Worm (Caenorhabditis elegans): ENCODE measurements around the gene lin-29.

Gene lin-29

ce11 chrII:11915770-11916554 lies 19.2 kb downstream of the lin-29 start, which contains the start of the genes vps-15 and hmg-12:
Gene vps-15, minus strand, starts transcription at chrII:11915852.
Gene hmg-12, plus strand, starts transcription at chrII:11916513.
- no peak for TF ChIP-seq nhr-12 (tag; optimal IDR thresholded peaks at IDR 0.05)
- peak; percentile 87 for TF ChIP-seq lsy-2 (tag; optimal IDR thresholded peaks at IDR 0.05)
- TF ChIP-seq pha-4 (tag; optimal IDR thresholded peaks at IDR 0.05), result no peak

- TF ChIP-seq cnd-1 (tag; optimal IDR thresholded peaks at IDR 0.05), result no peak
These were observed 20.8 kb downstream of the lin-29 start, which contains the start of gene ZK930.7 for ce11 chrII:11914304-11914703. Gene ZK930.7, plus strand, starts transcription at chrII:11914604.

- TF ChIP-seq nhr-76 (tag; optimal IDR thresholded peaks at IDR 0.05), result no peak
- TF ChIP-seq elt-3 (tag; optimal IDR thresholded peaks at IDR 0.05), result no peak
- no peak for TF ChIP-seq blmp-1 (tag; optimal IDR thresholded peaks at IDR 0.05)
- no peak for TF ChIP-seq nhr-28 (tag; optimal IDR thresholded peaks at IDR 0.05)
- TF ChIP-seq lin-32 (GFP tag; optimal IDR thresholded peaks at IDR 0.05), result no peak
- TF ChIP-seq sptf-1 (tag; optimal IDR thresholded peaks at IDR 0.05), result no peak
- TF ChIP-seq unc-39 (tag; optimal IDR thresholded peaks at IDR 0.05), result no peak
- no peak for TF ChIP-seq pha-4 (tag; optimal IDR thresholded peaks at IDR 0.05)
- no peak for TF ChIP-seq lsy-2 (tag; optimal IDR thresholded peaks at IDR 0.05)
- TF ChIP-seq hlh-1 (tag; optimal IDR thresholded peaks at IDR 0.05), result no peak
- TF ChIP-seq snpc-4 (tag; optimal IDR thresholded peaks at IDR 0.05), result no peak
- no peak for TF ChIP-seq cnd-1 (tag; optimal IDR thresholded peaks at IDR 0.05)
- no peak for TF ChIP-seq nhr-2 (tag; optimal IDR thresholded peaks at IDR 0.05)
- no peak for TF ChIP-seq M03D4.4 (tag; optimal IDR thresholded peaks at IDR 0.05)
- TF ChIP-seq bed-3 (GFP tag; optimal IDR thresholded peaks at IDR 0.05), result no peak
- TF ChIP-seq mep-1 (tag; optimal IDR thresholded peaks at IDR 0.05), result no peak
- TF ChIP-seq ztf-11 (tag; optimal IDR thresholded peaks at IDR 0.05), result no peak
- no peak for TF ChIP-seq mls-2 (tag; optimal IDR thresholded peaks at IDR 0.05)
- TF ChIP-seq nhr-237 (tag; optimal IDR thresholded peaks at IDR 0.05), result no peak
These were observed 24.6 kb downstream of the lin-29 start for ce11 chrII:11910569-11910968.

ce11 chrII:11906217-11906616 lies 28.9 kb downstream of the lin-29 start, which contains the start of gene ZK930.4:
Gene ZK930.4, plus strand, starts transcription at chrII:11906517.
- no peak for TF ChIP-seq flh-1 (GFP tag; optimal IDR thresholded peaks at IDR 0.05)
- TF ChIP-seq elt-1 (tag; optimal IDR thresholded peaks at IDR 0.05; ENCODE audit: borderline replicate concordance, insufficient read depth), result no peak
- TF ChIP-seq ztf-11 (tag; optimal IDR thresholded peaks at IDR 0.05), result no peak
- TF ChIP-seq unc-39 (tag; optimal IDR thresholded peaks at IDR 0.05), result no peak
- TF ChIP-seq nhr-12 (tag; optimal IDR thresholded peaks at IDR 0.05), result no peak
- TF ChIP-seq lsy-2 (tag; optimal IDR thresholded peaks at IDR 0.05), result no peak
- no peak for TF ChIP-seq ceh-83 (GFP tag; optimal IDR thresholded peaks at IDR 0.05)
- TF ChIP-seq drap-1 (GFP tag; optimal IDR thresholded peaks at IDR 0.05), result no peak

ce11 chrII:11905023-11905422 lies 30.1 kb downstream of the lin-29 start:
- TF ChIP-seq ztf-11 (tag; optimal IDR thresholded peaks at IDR 0.05) (no peak), cnd-1 (tag; optimal IDR thresholded peaks at IDR 0.05) (peak; percentile 53)

- TF ChIP-seq mls-2 (tag; optimal IDR thresholded peaks at IDR 0.05) (no peak), drap-1 (GFP tag; optimal IDR thresholded peaks at IDR 0.05) (no peak), unc-62 (GFP tag; optimal IDR thresholded peaks at IDR 0.05) (peak; percentile 96), nhr-76 (tag; optimal IDR thresholded peaks at IDR 0.05) (no peak), snpc-4 (tag; optimal IDR thresholded peaks at IDR 0.05) (no peak), M03D4.4 (tag; optimal IDR thresholded peaks at IDR 0.05) (no peak), unc-120 (tag; optimal IDR thresholded peaks at IDR 0.05; ENCODE audit: poor library complexity, severe bottlenecking) (peak; percentile 15), nhr-2 (tag; optimal IDR thresholded peaks at IDR 0.05) (peak; percentile 79), hlh-1 (tag; optimal IDR thresholded peaks at IDR 0.05) (no peak), ztf-11 (tag; optimal IDR thresholded peaks at IDR 0.05) (no peak)
These were observed 32.9 kb downstream of the lin-29 start for ce11 chrII:11902203-11902602.

ce11 chrII:11901110-11901509 lies 34.0 kb downstream of the lin-29 start, which contains the start of gene vab-23:
Gene vab-23, minus strand, starts transcription at chrII:11901210.
- TF ChIP-seq nhr-2 (tag; optimal IDR thresholded peaks at IDR 0.05), result no peak
- TF ChIP-seq hlh-1 (tag; optimal IDR thresholded peaks at IDR 0.05), result no peak
- TF ChIP-seq snpc-4 (tag; optimal IDR thresholded peaks at IDR 0.05), result no peak
- TF ChIP-seq mab-5 (tag; optimal IDR thresholded peaks at IDR 0.05), result no peak
- no peak for TF ChIP-seq pha-4 (tag; optimal IDR thresholded peaks at IDR 0.05)
- no peak for TF ChIP-seq M03D4.4 (tag; optimal IDR thresholded peaks at IDR 0.05)
- no peak for TF ChIP-seq zip-8 (tag; optimal IDR thresholded peaks at IDR 0.05)
- TF ChIP-seq ham-2 (GFP tag; optimal IDR thresholded peaks at IDR 0.05), result no peak
- no peak for TF ChIP-seq nhr-28 (tag; optimal IDR thresholded peaks at IDR 0.05)
- TF ChIP-seq ceh-83 (GFP tag; optimal IDR thresholded peaks at IDR 0.05), result no peak
- TF ChIP-seq ztf-11 (tag; optimal IDR thresholded peaks at IDR 0.05), result no peak
- TF ChIP-seq nhr-76 (tag; optimal IDR thresholded peaks at IDR 0.05), result no peak
- TF ChIP-seq nhr-12 (tag; optimal IDR thresholded peaks at IDR 0.05), result no peak
- TF ChIP-seq elt-1 (tag; optimal IDR thresholded peaks at IDR 0.05; ENCODE audit: borderline replicate concordance, insufficient read depth), result no peak
- TF ChIP-seq drap-1 (GFP tag; optimal IDR thresholded peaks at IDR 0.05), result no peak
- TF ChIP-seq sem-2 (GFP tag; optimal IDR thresholded peaks at IDR 0.05), result no peak
- no peak for TF ChIP-seq ces-1 (GFP tag; optimal IDR thresholded peaks at IDR 0.05)
- no peak for TF ChIP-seq lsy-2 (tag; optimal IDR thresholded peaks at IDR 0.05)
